Worm (Caenorhabditis elegans) whole organism, early embryonic: ENCODE results near the gene W03C9.1.

Experiments
- B0310.2 ChIP-seq: sonication (generic microtip); optimal IDR thresholded peaks from 2 replicates; lab custom pipeline; 2016; ENCODE audit warnings: mild to moderate bottlenecking, missing genetic modification characterization, missing compliant biosample characterization
- F13C5.2 ChIP-seq: sonication (generic microtip); optimal IDR thresholded peaks from 2 replicates; lab custom pipeline; 2017; ENCODE audit warnings: mild to moderate bottlenecking, missing genetic modification characterization, inconsistent platforms, missing compliant biosample characterization
- aly-1 ChIP-seq: sonication (generic microtip); optimal IDR thresholded peaks from 2 replicates; lab custom pipeline; 2016; ENCODE audit warnings: missing genetic modification characterization, missing compliant biosample characterization
- ama-1 ChIP-seq: fragments of 150-350 bp; optimal IDR thresholded peaks from 2 replicates; lab custom pipeline; 2014
- ceh-13 ChIP-seq: fragments of 200-800 bp; sonication (Bioruptor generic); optimal IDR thresholded peaks from 2 replicates; lab custom pipeline; 2018; ENCODE audit warnings: mild to moderate bottlenecking, missing genetic modification characterization, missing compliant biosample characterization
- ceh-36 ChIP-seq: sonication (generic microtip); optimal IDR thresholded peaks from 2 replicates; lab custom pipeline; 2016; ENCODE audit warnings: missing genetic modification characterization, inconsistent platforms, missing compliant biosample characterization
- ets-7 ChIP-seq: sonication (generic microtip); optimal IDR thresholded peaks from 2 replicates; lab custom pipeline; 2016; ENCODE audit warnings: missing genotype, missing genetic modification characterization, missing compliant biosample characterization
- flt-1 ChIP-seq: fragments of 200-800 bp; sonication (Bioruptor generic); IDR thresholded peaks from 2 replicates; pipeline ENCODE4 v1.3.6; 2022; ENCODE audit warnings: missing genetic modification characterization, missing compliant biosample characterization
- hmbx-1 ChIP-seq: sonication (generic microtip); optimal IDR thresholded peaks from 2 replicates; lab custom pipeline; 2016; ENCODE audit warnings: mild to moderate bottlenecking, missing genetic modification characterization, missing compliant biosample characterization
- hmg-4 ChIP-seq: fragments of 200-800 bp; sonication (Bioruptor generic); optimal IDR thresholded peaks from 2 replicates; lab custom pipeline; 2018; ENCODE audit warnings: mild to moderate bottlenecking, missing genetic modification characterization, missing compliant biosample characterization
- hnd-1 ChIP-seq: sonication (generic microtip); optimal IDR thresholded peaks from 2 replicates; lab custom pipeline; 2016; ENCODE audit warnings: missing genetic modification characterization, missing compliant biosample characterization
- pes-1 ChIP-seq: fragments of 200-800 bp; sonication (Bioruptor generic); IDR thresholded peaks from 2 replicates; pipeline ENCODE4 v1.3.6; 2022; ENCODE audit warnings: missing genetic modification reagents, missing genetic modification characterization, missing compliant biosample characterization
- scrt-1 ChIP-seq: fragments of 200-800 bp; sonication (Bioruptor generic); IDR thresholded peaks from 2 replicates; pipeline ENCODE4 v1.3.6; 2022; ENCODE audit warnings: missing genetic modification characterization, missing compliant biosample characterization
- sea-1 ChIP-seq: fragments of 200-800 bp; sonication (Bioruptor generic); conservative IDR thresholded peaks from 2 replicates; pipeline ENCODE4 v1.3.6; 2022; ENCODE audit warnings: missing genetic modification characterization, missing compliant biosample characterization
- tbx-11 ChIP-seq: fragments of 200-800 bp; sonication (Bioruptor generic); IDR thresholded peaks from 2 replicates; pipeline ENCODE4 v1.3.6; 2022; ENCODE audit warnings: missing genetic modification characterization, missing compliant biosample characterization
- tbx-37 ChIP-seq: fragments of 200-800 bp; sonication (Bioruptor generic); conservative IDR thresholded peaks from 2 replicates; pipeline ENCODE4 v1.3.6; 2022; ENCODE audit warnings: missing genetic modification reagents, missing genetic modification characterization, missing compliant biosample characterization
- tra-4 ChIP-seq: sonication (generic microtip); optimal IDR thresholded peaks from 2 replicates; lab custom pipeline; 2017; ENCODE audit warnings: missing genetic modification characterization, missing compliant biosample characterization

The W03C9.1 gene

DNA sequence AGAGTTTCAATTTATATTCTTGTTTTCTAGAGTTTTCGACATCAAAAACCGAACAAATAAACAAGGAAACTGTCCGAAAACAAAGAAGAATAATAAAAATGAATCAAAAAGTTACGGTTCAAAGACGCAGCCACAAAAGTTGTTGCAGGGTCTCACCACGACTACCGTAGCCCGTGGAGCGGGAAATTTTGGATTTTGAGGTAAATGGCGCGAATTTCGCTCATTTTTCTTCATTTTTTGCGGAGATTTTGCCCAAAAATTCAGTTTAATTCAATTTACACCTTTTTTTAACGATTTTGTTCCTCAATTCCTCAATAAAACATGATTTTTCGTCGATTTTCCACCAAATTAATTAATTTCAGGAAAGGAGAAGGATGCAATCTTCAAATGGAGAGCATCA lies 6.3 kb upstream of the W03C9.1 start, which contains the start of gene mex-1:
Gene mex-1, plus strand, starts transcription at position 363 of the 400 bp plus-strand sequence.
- TF ChIP-seq pes-1 (GFP tag; lab: Robert Waterston, UW) (no peak), tra-4 (tag; lab: Kevin White, UChicago) (no peak), hmbx-1 (tag; lab: Kevin White, UChicago) (no peak), B0310.2 (no peak), ceh-13 (GFP tag; lab: Kevin White, UChicago) (no peak), aly-1 (tag; lab: Kevin White, UChicago) (no peak), flt-1 (GFP tag; lab: Robert Waterston, UW) (no peak), scrt-1 (no peak), tbx-37 (GFP tag; lab: Robert Waterston, UW) (no peak), tbx-11 (no peak), ama-1 (no peak)

DNA sequence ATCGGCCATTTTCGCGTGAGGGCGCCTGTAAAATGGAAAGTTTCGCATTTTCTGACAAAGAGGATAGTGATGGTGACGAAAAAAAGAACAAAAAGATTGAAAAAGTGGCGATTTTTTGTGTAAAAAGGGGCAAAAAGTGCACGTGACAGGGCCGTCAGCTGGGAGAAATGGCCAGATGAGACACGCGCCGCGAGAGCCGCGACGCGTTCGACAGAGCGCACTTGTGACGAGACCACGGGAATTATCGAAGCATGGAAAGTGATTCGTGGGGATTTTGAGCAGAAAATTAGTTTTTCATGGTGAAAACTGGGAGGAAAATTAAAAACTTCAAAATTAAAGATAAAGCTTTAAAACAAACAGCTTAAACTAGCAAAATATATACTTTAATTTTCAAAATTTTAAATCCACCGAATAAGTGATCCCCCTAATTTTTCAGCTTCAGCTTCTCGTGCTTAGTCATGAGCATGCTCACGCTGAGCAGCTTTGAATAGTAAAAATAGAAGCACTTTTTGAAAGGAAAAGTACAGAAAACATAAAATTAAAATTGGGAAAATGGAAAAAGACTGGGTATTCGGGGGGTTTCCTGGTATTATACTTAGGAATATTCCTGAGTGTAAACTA lies 5.7 kb upstream of the W03C9.1 start, which contains the start of gene W03C9.5:
Gene W03C9.5, minus strand, starts transcription at position 38 of the 621 bp plus-strand sequence.
- TF ChIP-seq pes-1 (GFP tag; lab: Robert Waterston, UW), result peak; percentile 82
- peak; percentile 69 for TF ChIP-seq sea-1 (GFP tag; lab: Robert Waterston, UW)
- peak; percentile 36 for TF ChIP-seq hmbx-1 (tag; lab: Kevin White, UChicago)
- peak; percentile 62 for TF ChIP-seq tra-4 (tag; lab: Kevin White, UChicago)
- TF ChIP-seq tbx-11, result 0 out of 2 replicates have a peak, but pooled peaks have one; percentile 46
- peak; percentile 59; the same call in 1 of the 2 replicates for TF ChIP-seq scrt-1
- peak; percentile 85 for TF ChIP-seq hmg-4
- TF ChIP-seq B0310.2, result peak; percentile 71
- TF ChIP-seq hnd-1 (tag; lab: Kevin White, UChicago), result peak; percentile 54
- TF ChIP-seq flt-1 (GFP tag; lab: Robert Waterston, UW), result peak; percentile 53
- TF ChIP-seq aly-1 (tag; lab: Kevin White, UChicago), result peak; percentile 35
- TF ChIP-seq ceh-13 (GFP tag; lab: Kevin White, UChicago), result peak; percentile 62
- TF ChIP-seq ceh-36 (tag; lab: Kevin White, UChicago), result no peak
- no peak for TF ChIP-seq ama-1
- TF ChIP-seq ets-7 (tag; lab: Kevin White, UChicago), result peak; percentile 78
- peak; percentile 79 for TF ChIP-seq F13C5.2 (tag; lab: Kevin White, UChicago)
- TF ChIP-seq tbx-37 (GFP tag; lab: Robert Waterston, UW), result peak; percentile 62; the same call in 1 of the 2 replicates

DNA sequence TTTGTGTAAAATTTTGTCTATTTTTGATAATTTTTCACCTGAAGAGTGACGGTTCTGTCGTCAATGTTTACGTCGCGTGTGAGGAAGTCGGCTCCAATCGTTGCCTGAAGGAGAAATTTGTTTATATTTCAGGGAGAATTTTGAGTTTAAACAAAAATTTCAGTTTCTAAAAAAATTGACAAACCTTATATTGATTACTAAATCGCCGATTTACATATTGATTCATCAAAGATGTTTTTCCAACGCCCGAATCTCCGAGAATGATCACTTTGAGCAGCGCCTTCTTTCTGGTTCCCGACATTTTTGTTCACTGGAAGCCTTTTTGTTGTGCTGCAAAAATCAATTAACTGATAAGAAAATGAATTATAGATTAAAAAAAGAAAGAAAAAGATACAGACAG lies 4.7 kb upstream of the W03C9.1 start, which contains the start of gene rab-7:
Gene rab-7, minus strand, starts transcription at position 330 of the 400 bp plus-strand sequence.
- TF ChIP-seq hmg-4, result no peak
- TF ChIP-seq ama-1, result no peak
- no peak for TF ChIP-seq B0310.2
- TF ChIP-seq ceh-13 (GFP tag; lab: Kevin White, UChicago), result no peak
- no peak for TF ChIP-seq flt-1 (GFP tag; lab: Robert Waterston, UW)
- no peak for TF ChIP-seq tra-4 (tag; lab: Kevin White, UChicago)
- no peak for TF ChIP-seq scrt-1
- no peak for TF ChIP-seq aly-1 (tag; lab: Kevin White, UChicago)
- TF ChIP-seq ets-7 (tag; lab: Kevin White, UChicago), result no peak
- no peak for TF ChIP-seq hnd-1 (tag; lab: Kevin White, UChicago)
- no peak for TF ChIP-seq hmbx-1 (tag; lab: Kevin White, UChicago)
- no peak for TF ChIP-seq tbx-11
- TF ChIP-seq ceh-36 (tag; lab: Kevin White, UChicago), result no peak
- no peak for TF ChIP-seq sea-1 (GFP tag; lab: Robert Waterston, UW)
- TF ChIP-seq tbx-37 (GFP tag; lab: Robert Waterston, UW), result no peak
- TF ChIP-seq pes-1 (GFP tag; lab: Robert Waterston, UW), result no peak

DNA sequence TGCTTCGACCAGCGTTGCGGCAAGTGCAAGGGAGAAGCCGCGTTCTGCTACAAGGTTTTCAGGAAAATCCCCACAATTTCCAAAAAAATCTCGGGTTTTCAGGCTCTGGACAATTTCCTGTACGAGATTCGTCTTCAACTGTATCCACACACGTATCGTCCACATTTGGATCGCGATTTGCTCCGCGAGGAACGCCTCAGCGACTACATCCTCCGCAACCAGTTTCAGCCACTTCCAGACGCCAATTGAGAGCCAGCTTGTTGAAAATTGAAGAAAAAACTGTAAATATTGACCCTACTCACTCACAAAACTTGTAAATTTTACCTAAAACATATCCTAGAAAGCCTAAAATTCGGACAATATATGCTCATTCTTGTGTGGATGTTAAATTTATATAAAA lies 2.9 kb upstream of the W03C9.1 start:
- TF ChIP-seq pes-1 (GFP tag; lab: Robert Waterston, UW), result no peak
- no peak for TF ChIP-seq scrt-1
- no peak for TF ChIP-seq ceh-13 (GFP tag; lab: Kevin White, UChicago)
- TF ChIP-seq ets-7 (tag; lab: Kevin White, UChicago), result no peak
- TF ChIP-seq tbx-11, result no peak
- no peak for TF ChIP-seq ceh-36 (tag; lab: Kevin White, UChicago)
- TF ChIP-seq flt-1 (GFP tag; lab: Robert Waterston, UW), result no peak
- TF ChIP-seq ama-1, result no peak
- TF ChIP-seq hmbx-1 (tag; lab: Kevin White, UChicago), result no peak
- TF ChIP-seq hmg-4, result no peak
- TF ChIP-seq tra-4 (tag; lab: Kevin White, UChicago), result no peak
- TF ChIP-seq tbx-37 (GFP tag; lab: Robert Waterston, UW), result no peak
- no peak for TF ChIP-seq B0310.2
- TF ChIP-seq aly-1 (tag; lab: Kevin White, UChicago), result no peak
- TF ChIP-seq F13C5.2 (tag; lab: Kevin White, UChicago), result no peak
- no peak for TF ChIP-seq sea-1 (GFP tag; lab: Robert Waterston, UW)
- no peak for TF ChIP-seq hnd-1 (tag; lab: Kevin White, UChicago)

DNA sequence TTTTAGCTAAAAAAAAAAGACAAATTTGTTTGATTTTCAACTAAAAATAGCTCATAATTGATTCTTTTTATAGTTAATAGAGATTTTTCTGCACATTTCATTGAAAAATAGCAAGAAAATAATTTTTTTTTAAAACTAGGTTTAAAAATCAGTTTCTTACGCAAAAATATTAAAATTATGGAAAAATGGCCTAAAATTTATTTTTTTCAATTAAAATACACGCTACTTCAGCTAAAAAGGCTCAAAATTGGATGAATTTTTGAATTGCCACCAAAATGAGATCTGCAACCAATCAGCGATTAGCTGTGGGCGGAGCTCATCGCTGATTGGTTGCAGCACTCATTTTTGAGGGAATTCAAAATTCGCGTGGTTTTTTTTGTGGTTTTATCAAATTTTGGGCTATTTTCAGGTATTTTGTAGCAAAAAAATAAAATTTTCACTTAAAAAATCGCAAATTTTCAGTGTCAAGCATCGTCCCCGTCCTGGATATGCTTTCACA lies 1.3 kb upstream of the W03C9.1 start:
- TF ChIP-seq sea-1 (GFP tag; lab: Robert Waterston, UW), result no peak
- TF ChIP-seq tbx-37 (GFP tag; lab: Robert Waterston, UW), result no peak
- TF ChIP-seq hnd-1 (tag; lab: Kevin White, UChicago), result no peak
- TF ChIP-seq tra-4 (tag; lab: Kevin White, UChicago), result no peak
- no peak for TF ChIP-seq F13C5.2 (tag; lab: Kevin White, UChicago)
- TF ChIP-seq flt-1 (GFP tag; lab: Robert Waterston, UW), result no peak
- TF ChIP-seq hmbx-1 (tag; lab: Kevin White, UChicago), result no peak
- no peak for TF ChIP-seq aly-1 (tag; lab: Kevin White, UChicago)
- TF ChIP-seq ceh-36 (tag; lab: Kevin White, UChicago), result no peak
- TF ChIP-seq ceh-13 (GFP tag; lab: Kevin White, UChicago), result no peak
- TF ChIP-seq tbx-11, result no peak
- no peak for TF ChIP-seq hmg-4
- TF ChIP-seq B0310.2, result no peak
- no peak for TF ChIP-seq ets-7 (tag; lab: Kevin White, UChicago)
- TF ChIP-seq pes-1 (GFP tag; lab: Robert Waterston, UW), result no peak
- TF ChIP-seq ama-1, result no peak

DNA sequence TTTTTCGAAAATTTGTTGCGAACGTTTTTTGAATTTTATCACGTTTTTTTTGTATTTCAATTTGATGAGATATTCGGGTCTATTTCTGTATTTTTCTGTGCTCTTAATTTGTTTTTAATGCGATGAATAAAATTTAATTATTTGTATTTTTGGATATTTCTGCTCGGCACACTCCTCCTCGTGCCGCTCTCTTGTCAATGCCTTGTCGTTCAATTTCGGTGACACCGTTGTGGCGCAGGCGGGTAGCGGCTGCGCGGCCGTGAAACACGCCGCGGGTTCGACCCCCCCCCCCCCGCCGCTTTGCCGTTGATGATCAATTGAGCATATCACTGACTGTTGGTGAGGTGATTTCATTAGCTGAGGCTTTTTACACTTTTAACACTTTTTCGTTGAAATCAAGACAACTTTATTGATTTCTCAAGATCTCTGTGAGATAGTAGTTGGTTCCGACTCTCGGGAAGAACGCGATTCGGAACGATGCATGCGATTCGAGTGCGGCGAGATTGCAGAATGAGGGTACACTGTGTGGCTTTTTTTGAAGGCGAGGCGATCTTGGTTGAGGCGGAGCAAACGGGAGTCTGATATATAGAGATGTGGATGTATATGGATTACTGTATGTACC lies 1.2 kb downstream of the W03C9.1 start:
- TF ChIP-seq ceh-13 (GFP tag; lab: Kevin White, UChicago) (peak; percentile 100), ama-1 (no peak), hnd-1 (tag; lab: Kevin White, UChicago) (peak; percentile 98), ets-7 (tag; lab: Kevin White, UChicago) (peak; percentile 98), pes-1 (GFP tag; lab: Robert Waterston, UW) (peak; percentile 99), tbx-37 (GFP tag; lab: Robert Waterston, UW) (peak; percentile 100), hmbx-1 (tag; lab: Kevin White, UChicago) (peak; percentile 96), hmg-4 (peak; percentile 100), aly-1 (tag; lab: Kevin White, UChicago) (peak; percentile 99), B0310.2 (peak; percentile 99), tra-4 (tag; lab: Kevin White, UChicago) (peak; percentile 100), ceh-36 (tag; lab: Kevin White, UChicago) (peak; percentile 99), sea-1 (GFP tag; lab: Robert Waterston, UW) (peak; percentile 100), flt-1 (GFP tag; lab: Robert Waterston, UW) (peak; percentile 100), tbx-11 (peak; percentile 100), scrt-1 (peak; percentile 100), F13C5.2 (tag; lab: Kevin White, UChicago) (peak; percentile 100)
